Fruit fly (Drosophila melanogaster): ENCODE results near the gene CG7694.

DNA sequence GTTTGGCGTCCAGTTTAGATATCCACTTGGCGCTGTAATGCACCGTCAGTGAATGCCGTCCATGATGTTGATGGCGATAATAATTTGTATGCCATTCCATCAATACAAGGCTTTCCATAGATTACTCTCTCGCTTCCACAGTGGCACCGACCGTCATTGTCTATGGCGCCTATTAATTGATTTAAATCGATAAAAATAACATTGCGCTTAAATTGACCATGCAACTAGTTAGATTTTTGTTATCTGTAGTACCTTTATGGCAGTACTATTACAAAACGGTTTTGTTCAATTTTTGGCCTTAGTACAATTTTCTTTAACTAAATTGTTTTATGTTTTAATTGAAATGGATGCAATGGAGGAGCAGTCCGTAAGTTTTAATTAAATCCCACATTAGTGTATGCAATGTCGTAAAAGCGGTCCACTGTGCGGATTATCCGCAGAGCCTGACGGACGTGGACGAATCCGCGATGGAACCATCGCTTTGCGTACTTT, 46.6 kb downstream of the CG7694 start:
- no peak for TF ChIP-seq Hr96 (GFP tag; optimal IDR thresholded peaks at IDR 0.05)
- no peak for TF ChIP-seq toe (GFP tag; optimal IDR thresholded peaks at IDR 0.05)
- no peak for TF ChIP-seq tj (GFP tag; optimal IDR thresholded peaks at IDR 0.05)
- no peak for TF ChIP-seq CG7101 (tag; optimal IDR thresholded peaks at IDR 0.05)
- no peak for TF ChIP-seq cnc (optimal IDR thresholded peaks at IDR 0.05)
- no peak for TF ChIP-seq pad (GFP tag; optimal IDR thresholded peaks at IDR 0.05)
- TF ChIP-seq CG14711 (tag; optimal IDR thresholded peaks at IDR 0.05), result no peak
- no peak for TF ChIP-seq Crg-1 (GFP tag; optimal IDR thresholded peaks at IDR 0.05)
- TF ChIP-seq kay (GFP tag; ENCODE audit: borderline replicate concordance), result no peak
- no peak for TF ChIP-seq CG5204 (GFP tag; optimal IDR thresholded peaks at IDR 0.05)
- TF ChIP-seq CG12768 (GFP tag; optimal IDR thresholded peaks at IDR 0.05), result no peak
- TF ChIP-seq ovo (GFP tag; optimal IDR thresholded peaks at IDR 0.05), result no peak
- no peak for TF ChIP-seq cic (GFP tag; optimal IDR thresholded peaks at IDR 0.05)
- no peak for TF ChIP-seq CG7045 (GFP tag; optimal IDR thresholded peaks at IDR 0.05)

All from whole organism, adult.